Fruit fly (Drosophila melanogaster): ENCODE results near the gene CG3437.

dm6 chr3L:9462794-9463193, 5.3 kb upstream of the CG3437 start:
- TF ChIP-seq ovo (GFP tag; optimal IDR thresholded peaks at IDR 0.05) (no peak), CG7045 (GFP tag; optimal IDR thresholded peaks at IDR 0.05) (no peak), Clk (GFP tag; optimal IDR thresholded peaks at IDR 0.05) (no peak), cnc (optimal IDR thresholded peaks at IDR 0.05) (no peak), kay (GFP tag; ENCODE audit: borderline replicate concordance) (no peak), Hr96 (GFP tag; optimal IDR thresholded peaks at IDR 0.05) (no peak), CG7101 (tag; optimal IDR thresholded peaks at IDR 0.05) (no peak), tj (GFP tag; optimal IDR thresholded peaks at IDR 0.05) (no peak), CG14711 (tag; optimal IDR thresholded peaks at IDR 0.05) (no peak), Crg-1 (GFP tag; optimal IDR thresholded peaks at IDR 0.05) (no peak), CG1620 (GFP tag; optimal IDR thresholded peaks at IDR 0.05) (no peak), Mnt (GFP tag; optimal IDR thresholded peaks at IDR 0.05) (no peak), bab1 (GFP tag; optimal IDR thresholded peaks at IDR 0.05) (no peak)

Measured in whole organism, adult.